Worm (Caenorhabditis elegans) whole organism, mixed stage, embryonic: ENCODE measurements around the gene ehbp-1.

Source experiments
- bed-3 ChIP-seq: fragments of 200-800 bp; sonication (Bioruptor generic); optimal IDR thresholded peaks from 3 replicates; lab custom pipeline; 2018; ENCODE audit warnings: mild to moderate bottlenecking, missing genetic modification characterization, moderate library complexity, missing compliant biosample characterization
- ces-1 ChIP-seq: fragments of 150-350 bp; optimal IDR thresholded peaks from 2 replicates; lab custom pipeline; 2014; ENCODE audit warnings: missing biosample characterization, missing genetic modification reagents, missing genetic modification characterization
- elt-3 ChIP-seq: fragments of 150-350 bp; optimal IDR thresholded peaks from 2 replicates; lab custom pipeline; 2014; ENCODE audit warnings: missing biosample characterization, missing genetic modification characterization
- flh-1 ChIP-seq: fragments of 200-800 bp; sonication (Bioruptor generic); optimal IDR thresholded peaks from 2 replicates; lab custom pipeline; 2018; ENCODE audit warnings: mild to moderate bottlenecking, missing genetic modification characterization, moderate library complexity, missing compliant biosample characterization
- lin-32 ChIP-seq: fragments of 200-800 bp; sonication (Bioruptor generic); optimal IDR thresholded peaks from 2 replicates; lab custom pipeline; 2018; ENCODE audit warnings: mild to moderate bottlenecking, missing genetic modification characterization, missing compliant biosample characterization
- pha-4 ChIP-seq: fragments of 150-350 bp; optimal IDR thresholded peaks from 2 replicates; lab custom pipeline; 2018; ENCODE audit warnings: missing biosample characterization, missing genetic modification reagents, missing genetic modification characterization
- sptf-1 ChIP-seq: sonication (generic microtip); optimal IDR thresholded peaks from 2 replicates; lab custom pipeline; 2017; ENCODE audit warnings: mild to moderate bottlenecking, missing genetic modification characterization, moderate library complexity, missing compliant biosample characterization
- unc-39 ChIP-seq: fragments of 150-350 bp; optimal IDR thresholded peaks from 2 replicates; lab custom pipeline; 2014; ENCODE audit warnings: missing biosample characterization, missing genetic modification characterization

DNA sequence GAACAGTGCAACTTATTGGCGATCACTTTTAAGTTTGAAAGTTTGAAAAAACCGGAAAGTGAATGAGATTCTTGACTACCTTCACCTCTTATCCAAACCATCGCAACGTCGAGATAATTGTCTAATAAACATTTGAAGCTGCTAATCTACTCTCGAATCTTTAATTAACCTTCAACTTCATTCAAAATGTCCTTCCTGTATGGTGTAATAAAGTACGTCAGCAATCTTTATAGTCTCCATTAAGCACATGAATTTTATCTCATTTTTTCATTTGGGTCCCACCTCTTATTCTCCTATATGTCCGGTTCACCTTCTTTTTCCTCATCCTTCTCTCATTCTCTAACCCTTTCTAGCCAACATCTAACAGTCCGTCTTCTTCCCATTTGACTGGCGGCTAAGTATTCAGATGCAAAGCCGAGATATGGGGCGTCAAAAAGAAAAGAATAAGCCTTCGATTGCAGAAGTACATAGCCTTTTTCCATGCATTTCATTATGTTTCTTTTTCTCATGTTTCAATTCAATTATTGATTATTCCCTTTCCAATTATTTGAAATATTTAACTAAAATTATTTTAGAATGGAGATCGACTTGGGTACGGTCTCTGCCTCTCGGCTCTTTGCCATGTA, 49.5 kb upstream of the ehbp-1 start, which contains the start of gene swt-5:
- TF ChIP-seq lin-32 (GFP tag; lab: Kevin White, UChicago) = no peak
- no peak for TF ChIP-seq bed-3 (GFP tag; lab: Kevin White, UChicago)
- TF ChIP-seq sptf-1 = no peak
- TF ChIP-seq elt-3 = no peak
- no peak for TF ChIP-seq flh-1 (GFP tag; lab: Kevin White, UChicago)
- no peak for TF ChIP-seq pha-4 (tag; lab: Kevin White, UChicago)
- no peak for TF ChIP-seq unc-39 (tag; lab: Kevin White, UChicago)
- no peak for TF ChIP-seq ces-1 (GFP tag; lab: Kevin White, UChicago)
